Fruit fly (Drosophila melanogaster) whole organism, embryonic: ENCODE data around the gene CG15528.

ENCODE experiments used
- Bgb ChIP-seq: fragments of 200-800 bp; sonication (Bioruptor generic); IDR thresholded peaks from 2 replicates; pipeline ENCODE4 v1.3.6; 2022; ENCODE audit warnings: missing biosample characterization, missing genetic modification characterization; ENCODE audit not compliant: partially characterized antibody
- C15 ChIP-seq: fragments of 200-800 bp; sonication (Bioruptor generic); IDR thresholded peaks from 3 replicates; pipeline ENCODE4 v1.3.6; 2022; ENCODE audit warnings: missing biosample characterization, missing genetic modification characterization
- CG10274 ChIP-seq: fragments of 200-800 bp; sonication (Bioruptor generic); optimal IDR thresholded peaks from 3 replicates; lab custom pipeline; 2017; ENCODE audit warnings: missing biosample characterization, mild to moderate bottlenecking, missing genetic modification characterization
- CG10959 ChIP-seq: fragments of 200-800 bp; sonication (Bioruptor generic); IDR thresholded peaks from 2 replicates; pipeline ENCODE4 v1.3.6; 2022; ENCODE audit warnings: missing biosample characterization, missing genetic modification characterization
- CG12104 ChIP-seq: fragments of 200-800 bp; sonication (Bioruptor generic); optimal IDR thresholded peaks from 3 replicates; lab custom pipeline; 2016; ENCODE audit warnings: missing biosample characterization, missing genetic modification characterization
- CG12391 ChIP-seq: fragments of 200-800 bp; sonication (Bioruptor generic); optimal IDR thresholded peaks from 3 replicates; lab custom pipeline; 2018; ENCODE audit warnings: missing biosample characterization, mild to moderate bottlenecking, missing genetic modification characterization, moderate library complexity
- CG12659 ChIP-seq: fragments of 200-800 bp; sonication (Bioruptor generic); optimal IDR thresholded peaks from 3 replicates; lab custom pipeline; 2017; ENCODE audit warnings: mild to moderate bottlenecking, missing biosample characterization, missing genetic modification reagents, missing genetic modification characterization
- CG12769 ChIP-seq: fragments of 200-800 bp; sonication (Bioruptor generic); optimal IDR thresholded peaks from 2 replicates; lab custom pipeline; 2019; ENCODE audit warnings: missing biosample characterization, mild to moderate bottlenecking, missing genetic modification characterization, moderate library complexity
- CG13287 ChIP-seq: fragments of 200-800 bp; sonication (Bioruptor generic); IDR thresholded peaks from 2 replicates; pipeline ENCODE4 v1.3.6; 2022; ENCODE audit warnings: missing biosample characterization, missing genetic modification characterization; ENCODE audit not compliant: partially characterized antibody
- CG1647 ChIP-seq: fragments of 200-800 bp; sonication (Bioruptor generic); optimal IDR thresholded peaks from 3 replicates; lab custom pipeline; 2016; ENCODE audit warnings: missing biosample characterization, missing genetic modification characterization
- CG17802 ChIP-seq: fragments of 200-800 bp; sonication (Bioruptor generic); optimal IDR thresholded peaks from 2 replicates; lab custom pipeline; 2018; ENCODE audit warnings: missing biosample characterization, mild to moderate bottlenecking, missing genetic modification characterization, moderate library complexity
- CG2202 ChIP-seq: fragments of 200-800 bp; sonication (Bioruptor generic); optimal IDR thresholded peaks from 2 replicates; lab custom pipeline; 2018; ENCODE audit warnings: missing biosample characterization, mild to moderate bottlenecking, missing genetic modification characterization
- CG32767 ChIP-seq: fragments of 200-800 bp; sonication (Bioruptor generic); IDR thresholded peaks from 2 replicates; pipeline ENCODE4 v1.3.6; 2022; ENCODE audit warnings: missing biosample characterization, missing genetic modification characterization
- CG5245 ChIP-seq: fragments of 200-800 bp; sonication (Bioruptor generic); optimal IDR thresholded peaks from 3 replicates; lab custom pipeline; 2016; ENCODE audit warnings: missing biosample characterization, missing genetic modification characterization
- CG6175 ChIP-seq: fragments of 200-800 bp; sonication (Bioruptor generic); IDR thresholded peaks from 3 replicates; pipeline ENCODE4 v1.3.6; 2022; ENCODE audit warnings: missing biosample characterization, missing genetic modification characterization
- CG6791 ChIP-seq: fragments of 200-800 bp; sonication (Bioruptor generic); IDR thresholded peaks from 3 replicates; pipeline ENCODE4 v1.3.6; 2022; ENCODE audit warnings: missing biosample characterization, missing genetic modification characterization; ENCODE audit not compliant: partially characterized antibody
- CG7372 ChIP-seq: fragments of 200-800 bp; sonication (Bioruptor generic); IDR thresholded peaks from 2 replicates; pipeline ENCODE4 v1.3.6; 2022; ENCODE audit warnings: missing biosample characterization, missing genetic modification characterization
- CG8281 ChIP-seq: fragments of 200-800 bp; sonication (Bioruptor generic); optimal IDR thresholded peaks from 2 replicates; lab custom pipeline; 2018; ENCODE audit warnings: missing biosample characterization, mild to moderate bottlenecking, missing genetic modification characterization, moderate library complexity
- CG8765 ChIP-seq: fragments of 200-800 bp; sonication (Bioruptor generic); IDR thresholded peaks from 2 replicates; pipeline ENCODE4 v1.3.6; 2022; ENCODE audit warnings: missing biosample characterization, missing genetic modification characterization
- CHES-1-like ChIP-seq: fragments of 200-800 bp; sonication (Bioruptor generic); optimal IDR thresholded peaks from 2 replicates; lab custom pipeline; 2016; ENCODE audit warnings: missing biosample characterization, missing genetic modification characterization
- D ChIP-seq, 2 experiments: fragments of 200-800 bp in 1 of 2; fragments of >200 bp in 1 of 2; sonication (Bioruptor generic) in 1 of 2; optimal IDR thresholded peaks; 2 replicates in 1 of 2; 3 replicates in 1 of 2; lab custom pipeline; 2017; ENCODE audit warnings: mild to moderate bottlenecking in 1 of 2, missing biosample characterization in 1 of 2, missing genetic modification characterization in 1 of 2, missing genetic modification reagents in 1 of 2
- Ets65A ChIP-seq: fragments of 200-800 bp; sonication (Bioruptor generic); peaks from one replicate; lab custom pipeline; 2016; ENCODE audit warnings: missing biosample characterization, missing genetic modification characterization
- H15 ChIP-seq: fragments of 200-800 bp; sonication (Bioruptor generic); IDR thresholded peaks from 3 replicates; pipeline ENCODE4 v1.3.6; 2022; ENCODE audit warnings: missing biosample characterization, missing genetic modification characterization
- HLH54F ChIP-seq: fragments of 200-800 bp; sonication (Bioruptor generic); optimal IDR thresholded peaks from 3 replicates; lab custom pipeline; 2016; ENCODE audit warnings: missing biosample characterization, missing genetic modification characterization
- Max ChIP-seq: fragments of 200-800 bp; sonication (Bioruptor generic); optimal IDR thresholded peaks from 2 replicates; lab custom pipeline; 2016; ENCODE audit warnings: missing biosample characterization, mild to moderate bottlenecking, missing genetic modification characterization
- NK7.1 ChIP-seq: fragments of 200-800 bp; sonication (Bioruptor generic); optimal IDR thresholded peaks from 3 replicates; lab custom pipeline; 2016; ENCODE audit warnings: missing biosample characterization, missing genetic modification characterization
- Neu2 ChIP-seq: fragments of 200-800 bp; sonication (Bioruptor generic); optimal IDR thresholded peaks from 3 replicates; lab custom pipeline; 2016; ENCODE audit warnings: missing biosample characterization, missing genetic modification characterization, borderline replicate concordance
- Nf-YB ChIP-seq: fragments of 200-800 bp; sonication (Bioruptor generic); optimal IDR thresholded peaks from 3 replicates; lab custom pipeline; 2019; ENCODE audit warnings: missing biosample characterization, mild to moderate bottlenecking, missing genetic modification characterization, moderate library complexity
- Sry-δ ChIP-seq: fragments of 200-800 bp; sonication (Bioruptor generic); optimal IDR thresholded peaks from 2 replicates; lab custom pipeline; 2016; ENCODE audit warnings: missing biosample characterization, missing genetic modification characterization
- al ChIP-seq: fragments of 200-800 bp; sonication (Bioruptor generic); IDR thresholded peaks from 2 replicates; pipeline ENCODE4 v1.3.6; 2022; ENCODE audit warnings: missing biosample characterization, missing genetic modification characterization
- ap ChIP-seq: fragments of 200-800 bp; sonication (Bioruptor generic); IDR thresholded peaks from 2 replicates; pipeline ENCODE4 v1.3.6; 2022; ENCODE audit warnings: missing biosample characterization, missing genetic modification characterization
- ase ChIP-seq: fragments of 200-800 bp; sonication (Bioruptor generic); IDR thresholded peaks from 3 replicates; pipeline ENCODE4 v1.3.6; 2022; ENCODE audit warnings: missing biosample characterization, missing genetic modification characterization
- dati ChIP-seq: fragments of 200-800 bp; sonication (Bioruptor generic); IDR thresholded peaks from 2 replicates; pipeline ENCODE4 v1.3.6; 2022; ENCODE audit warnings: missing biosample characterization, missing genetic modification characterization
- dimm ChIP-seq: fragments of 200-800 bp; sonication (Bioruptor generic); IDR thresholded peaks from 2 replicates; pipeline ENCODE4 v1.3.6; 2022; ENCODE audit warnings: missing biosample characterization, missing genetic modification characterization
- dmrt99B ChIP-seq: fragments of 200-800 bp; sonication (Bioruptor generic); optimal IDR thresholded peaks from 2 replicates; lab custom pipeline; 2018; ENCODE audit warnings: missing biosample characterization, mild to moderate bottlenecking, missing genetic modification characterization, moderate library complexity
- ewg ChIP-seq: fragments of 200-800 bp; sonication (Bioruptor generic); optimal IDR thresholded peaks from 3 replicates; lab custom pipeline; 2017; ENCODE audit warnings: mild to moderate bottlenecking, missing biosample characterization, missing genetic modification reagents, missing genetic modification characterization
- fd64A ChIP-seq: fragments of 200-800 bp; sonication (Bioruptor generic); optimal IDR thresholded peaks from 3 replicates; lab custom pipeline; 2018; ENCODE audit warnings: missing biosample characterization, mild to moderate bottlenecking, missing genetic modification characterization
- ftz-f1 ChIP-seq: fragments of 200-800 bp; sonication (Bioruptor generic); optimal IDR thresholded peaks from 2 replicates; lab custom pipeline; 2016; ENCODE audit warnings: missing biosample characterization, missing genetic modification characterization
- gcm ChIP-seq: fragments of 200-800 bp; sonication (Bioruptor generic); optimal IDR thresholded peaks from 2 replicates; lab custom pipeline; 2019; ENCODE audit warnings: missing biosample characterization, mild to moderate bottlenecking, missing genetic modification characterization, moderate library complexity
- gsb-n ChIP-seq: fragments of 200-800 bp; sonication (Bioruptor generic); optimal IDR thresholded peaks from 3 replicates; lab custom pipeline; 2018; ENCODE audit warnings: missing biosample characterization, mild to moderate bottlenecking, missing genetic modification characterization
- lilli ChIP-seq: fragments of 200-800 bp; sonication (Bioruptor generic); optimal IDR thresholded peaks from 3 replicates; lab custom pipeline; 2016; ENCODE audit warnings: missing biosample characterization, missing genetic modification characterization
- lola ChIP-seq, 3 experiments: fragments of >200 bp in 2 of 3; fragments of 200-800 bp in 1 of 3; sonication (Bioruptor generic) in 1 of 3; optimal IDR thresholded peaks; 2 replicates each; lab custom pipeline; 2017 to 2019; ENCODE audit warnings: missing biosample characterization in 3 of 3, missing genetic modification characterization in 3 of 3, mild to moderate bottlenecking in 1 of 3, moderate library complexity in 1 of 3
- mam ChIP-seq: fragments of 200-800 bp; sonication (Bioruptor generic); optimal IDR thresholded peaks from 3 replicates; lab custom pipeline; 2016; ENCODE audit warnings: missing biosample characterization, missing genetic modification characterization
- pfk ChIP-seq: fragments of 200-800 bp; sonication (Bioruptor generic); optimal IDR thresholded peaks from 2 replicates; lab custom pipeline; 2018; ENCODE audit warnings: missing biosample characterization, mild to moderate bottlenecking, missing genetic modification characterization, moderate library complexity
- row ChIP-seq: fragments of 200-800 bp; sonication (Bioruptor generic); IDR thresholded peaks from 3 replicates; pipeline ENCODE4 v1.3.6; 2022; ENCODE audit warnings: missing biosample characterization, missing genetic modification characterization
- slbo ChIP-seq: fragments of 200-800 bp; sonication (Bioruptor generic); IDR thresholded peaks from 2 replicates; pipeline ENCODE4 v1.3.6; 2022; ENCODE audit warnings: missing biosample characterization, missing genetic modification characterization
- so ChIP-seq: fragments of 200-800 bp; sonication (Bioruptor generic); IDR thresholded peaks from 3 replicates; pipeline ENCODE4 v1.3.6; 2022; ENCODE audit warnings: missing biosample characterization, missing genetic modification characterization
- unc-4 ChIP-seq: fragments of 200-800 bp; sonication (Bioruptor generic); IDR thresholded peaks from 2 replicates; pipeline ENCODE4 v1.3.6; 2022; ENCODE audit warnings: missing biosample characterization, missing genetic modification characterization; ENCODE audit not compliant: partially characterized antibody
- wor ChIP-seq: fragments of 200-800 bp; sonication (Bioruptor generic); IDR thresholded peaks from 2 replicates; pipeline ENCODE4 v1.3.6; 2022; ENCODE audit warnings: missing biosample characterization, missing genetic modification characterization

The CG15528 gene

DNA sequence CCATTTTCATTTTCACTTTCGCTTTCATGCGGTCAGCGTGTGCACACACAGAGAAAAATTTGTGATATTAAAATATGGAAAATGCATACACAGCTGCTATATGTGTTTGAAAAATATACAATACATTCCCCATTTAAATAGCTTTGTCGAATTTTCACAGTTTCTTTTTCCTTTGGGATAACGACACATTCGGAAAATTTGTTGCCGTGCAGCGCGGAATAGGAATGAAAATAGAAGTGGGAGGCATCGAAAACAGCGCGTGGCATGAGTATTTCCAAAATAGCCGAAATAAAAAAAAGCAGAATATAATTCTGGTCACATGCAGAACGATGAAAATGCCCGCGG lies 40.8 kb upstream of the CG15528 start (continued):
- TF ChIP-seq CG10274 (GFP tag; lab: Kevin White, UChicago) (peak; percentile 63), Nf-YB (GFP tag; lab: Kevin White, UChicago) (peak; percentile 58), CG12391 (tag; lab: Kevin White, UChicago) (peak; percentile 86), CG6791 (GFP tag; lab: Robert Waterston, UW) (no peak), slbo (peak; percentile 93), CG12659 (peak; percentile 87), CG6175 (GFP tag; lab: Robert Waterston, UW) (peak; percentile 81; the same call in 2 of the 3 replicates), ewg (peak; percentile 69), CG5245 (peak; percentile 79), dmrt99B (tag; lab: Kevin White, UChicago) (peak; percentile 87), CG12104 (GFP tag; lab: Kevin White, UChicago) (peak; percentile 67), CG17802 (tag; lab: Kevin White, UChicago) (peak; percentile 59), CG12769 (peak; percentile 96), gsb-n (tag; lab: Kevin White, UChicago) (peak; percentile 75), CG32767 (GFP tag; lab: Robert Waterston, UW) (peak; percentile 81), CG8765 (GFP tag; lab: Robert Waterston, UW) (0 out of 2 replicates have a peak, but pooled peaks have one; percentile 58), Bgb (GFP tag; lab: Robert Waterston, UW) (no peak), CG10959 (peak; percentile 81), fd64A (peak; percentile 71), al (GFP tag; lab: Robert Waterston, UW) (peak; percentile 90), CG8281 (tag; lab: Kevin White, UChicago) (peak; percentile 41), Ets65A (peak; percentile 97), H15 (GFP tag; lab: Robert Waterston, UW) (peak; percentile 88), lilli (peak; percentile 90), ftz-f1 (GFP tag; lab: Kevin White, UChicago) (peak; percentile 37), dimm (GFP tag; lab: Robert Waterston, UW) (peak; percentile 59), Max (GFP tag; lab: Kevin White, UChicago) (peak; percentile 73), ap (peak; percentile 78), dati (GFP tag; lab: Robert Waterston, UW) (peak; percentile 54; the same call in 1 of the 2 replicates), CG7372 (GFP tag; lab: Robert Waterston, UW) (peak; percentile 79), unc-4 (GFP tag; lab: Robert Waterston, UW) (no peak), Neu2 (no peak), C15 (GFP tag; lab: Robert Waterston, UW) (0 out of 3 replicates have a peak, but pooled peaks have one; percentile 65), wor (GFP tag; lab: Robert Waterston, UW) (peak; percentile 80; the same call in 1 of the 2 replicates), CG2202 (peak; percentile 59), pfk (no peak), mam (GFP tag; lab: Kevin White, UChicago) (peak; percentile 89), CG13287 (GFP tag; lab: Robert Waterston, UW) (no peak), CHES-1-like (GFP tag; lab: Kevin White, UChicago) (peak; percentile 89), CG1647 (peak; percentile 85), D (optimal IDR thresholded peaks at IDR 0.05; lab: Kevin White, UChicago) (no peak), D (GFP tag; optimal IDR thresholded peaks at IDR 0.05; lab: Kevin White, UChicago) (peak; percentile 77), row (GFP tag; lab: Robert Waterston, UW) (peak; percentile 91), gcm (GFP tag; lab: Kevin White, UChicago) (peak; percentile 61), so (GFP tag; lab: Robert Waterston, UW) (peak; percentile 88), HLH54F (GFP tag; lab: Kevin White, UChicago) (peak; percentile 83), Sry-δ (GFP tag; lab: Kevin White, UChicago) (peak; percentile 49), ase (GFP tag; lab: Robert Waterston, UW) (peak; percentile 79), lola (GFP tag; optimal IDR thresholded peaks at IDR 0.05; lab: Kevin White, UChicago) (peak in 1 of 3 experiments; percentile 59), NK7.1 (GFP tag; lab: Kevin White, UChicago) (peak; percentile 71)
